Worm (Caenorhabditis elegans) whole organism, L4 larva: ENCODE results near the gene syx-4.
A peak's percentile ranks its signal among the peaks of the same experiment; 100 is the strongest.

Source experiments
- F10B5.3 ChIP-seq: sonication (generic microtip); optimal IDR thresholded peaks from 2 replicates; lab custom pipeline; 2016; ENCODE audit warnings: mild to moderate bottlenecking, missing genetic modification characterization, missing compliant biosample characterization
- F37D6.2 ChIP-seq: sonication (generic microtip); optimal IDR thresholded peaks from 2 replicates; lab custom pipeline; 2016; ENCODE audit warnings: mild to moderate bottlenecking, missing genetic modification characterization, missing compliant biosample characterization
- F49E8.2 ChIP-seq: sonication (generic microtip); optimal IDR thresholded peaks from 2 replicates; lab custom pipeline; 2016; ENCODE audit warnings: missing compliant biosample characterization, mild to moderate bottlenecking, missing genetic modification characterization, borderline replicate concordance
- R02D3.7 ChIP-seq: fragments of 150-350 bp; sonication (generic microtip); optimal IDR thresholded peaks from 3 replicates; lab custom pipeline; 2014; ENCODE audit warnings: missing biosample characterization, missing genetic modification characterization
- Y105C5A.15 ChIP-seq: fragments of 200-800 bp; sonication (Bioruptor generic); IDR thresholded peaks from 2 replicates; pipeline ENCODE4 v1.3.6; 2022; ENCODE audit warnings: missing genetic modification characterization, missing compliant biosample characterization
- Y48G9A.11 ChIP-seq: fragments of 200-800 bp; sonication (Bioruptor generic); IDR thresholded peaks from 2 replicates; pipeline ENCODE4 v1.3.6; 2022; ENCODE audit warnings: missing genetic modification reagents, missing genetic modification characterization, missing compliant biosample characterization
- ZK337.2 ChIP-seq: fragments of 200-800 bp; sonication (Bioruptor generic); IDR thresholded peaks from 2 replicates; pipeline ENCODE4 v1.3.6; 2022; ENCODE audit warnings: missing genetic modification reagents, missing genetic modification characterization, missing compliant biosample characterization
- ZK546.5 ChIP-seq, 2 experiments: sonication (generic microtip); optimal IDR thresholded peaks; 2 replicates each; lab custom pipeline; 2017; ENCODE audit warnings: missing biosample characterization in 2 of 2, missing genetic modification characterization in 2 of 2
- ama-1 ChIP-seq: fragments of 150-350 bp; optimal IDR thresholded peaks from 2 replicates; lab custom pipeline; 2014; ENCODE audit warnings: inconsistent platforms, mixed read lengths
- arid-1 ChIP-seq: fragments of 200-800 bp; sonication (Bioruptor generic); conservative IDR thresholded peaks from 2 replicates; pipeline ENCODE4 v1.3.6; 2022; ENCODE audit warnings: missing genetic modification reagents, missing genetic modification characterization, missing compliant biosample characterization
- attf-4 ChIP-seq: sonication (generic microtip); optimal IDR thresholded peaks from 3 replicates; lab custom pipeline; 2017; ENCODE audit warnings: missing biosample characterization, missing genetic modification characterization
- ceh-20 ChIP-seq: fragments of 200-800 bp; sonication (Bioruptor generic); IDR thresholded peaks from 2 replicates; pipeline ENCODE4 v1.3.6; 2022; ENCODE audit warnings: missing genetic modification reagents, missing genetic modification characterization, missing compliant biosample characterization
- ceh-28 ChIP-seq: fragments of 150-350 bp; optimal IDR thresholded peaks from 2 replicates; lab custom pipeline; 2014; ENCODE audit warnings: missing biosample characterization, missing genetic modification reagents, missing genetic modification characterization
- cey-2 ChIP-seq: sonication (generic microtip); optimal IDR thresholded peaks from 3 replicates; lab custom pipeline; 2017; ENCODE audit warnings: missing genetic modification characterization, mild to moderate bottlenecking, missing compliant biosample characterization, antibody characterized with exemption, borderline replicate concordance; ENCODE audit not compliant: insufficient read depth
- daf-12 ChIP-seq: fragments of 150-350 bp; optimal IDR thresholded peaks from 2 replicates; lab custom pipeline; 2014; ENCODE audit warnings: missing biosample characterization, missing genetic modification reagents, missing genetic modification characterization
- dmd-9 ChIP-seq: fragments of 200-800 bp; sonication (Bioruptor generic); IDR thresholded peaks from 2 replicates; pipeline ENCODE4 v1.3.6; 2022; ENCODE audit warnings: missing genetic modification reagents, missing genetic modification characterization, missing compliant biosample characterization
- duxl-1 ChIP-seq: sonication (generic microtip); optimal IDR thresholded peaks from 2 replicates; lab custom pipeline; 2016; ENCODE audit warnings: mild to moderate bottlenecking, missing genetic modification characterization, moderate library complexity, missing compliant biosample characterization; ENCODE audit not compliant: poor library complexity
- egl-27 ChIP-seq: sonication (generic microtip); optimal IDR thresholded peaks from 3 replicates; lab custom pipeline; 2017; ENCODE audit warnings: missing biosample characterization, missing genetic modification reagents, missing genetic modification characterization
- egl-43 ChIP-seq: fragments of 200-800 bp; sonication (Bioruptor generic); IDR thresholded peaks from 2 replicates; pipeline ENCODE4 v1.3.6; 2022; ENCODE audit warnings: missing genetic modification reagents, missing genetic modification characterization, missing compliant biosample characterization
- fos-1 ChIP-seq: fragments of 150-350 bp; optimal IDR thresholded peaks from 2 replicates; lab custom pipeline; 2014; ENCODE audit warnings: missing biosample characterization, missing genetic modification characterization
- gei-8 ChIP-seq: fragments of 200-800 bp; sonication (Bioruptor generic); optimal IDR thresholded peaks from 2 replicates; lab custom pipeline; 2018; ENCODE audit warnings: mild to moderate bottlenecking, missing genetic modification characterization, missing compliant biosample characterization
- jun-1 ChIP-seq: fragments of 150-350 bp; optimal IDR thresholded peaks from 2 replicates; lab custom pipeline; 2014; ENCODE audit warnings: missing biosample characterization, missing genetic modification reagents, missing genetic modification characterization
- lin-13 ChIP-seq: fragments of 150-350 bp; optimal IDR thresholded peaks from 2 replicates; lab custom pipeline; 2014; ENCODE audit warnings: missing biosample characterization, missing genetic modification reagents, missing genetic modification characterization
- lin-38 ChIP-seq: fragments of 200-800 bp; sonication (Bioruptor generic); IDR thresholded peaks from 2 replicates; pipeline ENCODE4 v1.3.6; 2022; ENCODE audit warnings: missing genetic modification reagents, missing genetic modification characterization, missing compliant biosample characterization
- lin-39 ChIP-seq: fragments of 150-350 bp; optimal IDR thresholded peaks from 2 replicates; lab custom pipeline; 2014; ENCODE audit warnings: missing biosample characterization, missing genetic modification reagents, missing genetic modification characterization
- lsy-2 ChIP-seq, 2 experiments: fragments of 150-350 bp in 1 of 2; sonication (generic microtip) in 1 of 2; optimal IDR thresholded peaks; 2 replicates each; lab custom pipeline; 2014 to 2017; ENCODE audit warnings: missing biosample characterization in 2 of 2, missing genetic modification characterization in 2 of 2
- madf-5 ChIP-seq, 2 experiments: fragments of 200-800 bp; sonication (Bioruptor generic); IDR thresholded peaks; 2 replicates each; pipeline ENCODE4 v1.3.6; 2022; ENCODE audit warnings: missing compliant biosample characterization in 2 of 2, missing genetic modification characterization in 2 of 2
- mdl-1 ChIP-seq, 2 experiments: fragments of 150-350 bp in 1 of 2; sonication (generic microtip) in 1 of 2; optimal IDR thresholded peaks; 2 replicates each; lab custom pipeline; 2014 to 2017; ENCODE audit warnings: missing biosample characterization in 2 of 2, missing genetic modification characterization in 2 of 2
- mdt-29 ChIP-seq: fragments of 200-800 bp; sonication (Bioruptor generic); IDR thresholded peaks from 2 replicates; pipeline ENCODE4 v1.3.6; 2022; ENCODE audit warnings: missing genetic modification reagents, missing genetic modification characterization, missing compliant biosample characterization
- mes-2 ChIP-seq: sonication (generic microtip); optimal IDR thresholded peaks from 2 replicates; lab custom pipeline; 2016; ENCODE audit warnings: missing genotype, mild to moderate bottlenecking, missing genetic modification characterization, missing compliant biosample characterization; ENCODE audit not compliant: poor library complexity, severe bottlenecking
- mxl-2 ChIP-seq: fragments of 200-800 bp; sonication (Bioruptor generic); conservative IDR thresholded peaks from 2 replicates; pipeline ENCODE4 v1.3.6; 2022; ENCODE audit warnings: missing genetic modification reagents, missing genetic modification characterization, missing compliant biosample characterization
- nhr-102 ChIP-seq: sonication (generic microtip); optimal IDR thresholded peaks from 2 replicates; lab custom pipeline; 2016; ENCODE audit warnings: mild to moderate bottlenecking, missing genetic modification characterization, moderate library complexity, missing compliant biosample characterization
- nhr-11 ChIP-seq: fragments of 150-350 bp; optimal IDR thresholded peaks from 2 replicates; lab custom pipeline; 2014; ENCODE audit warnings: missing biosample characterization, missing genetic modification characterization
- nhr-25 ChIP-seq: sonication (generic microtip); optimal IDR thresholded peaks from 2 replicates; lab custom pipeline; 2017; ENCODE audit warnings: missing genetic modification characterization, mild to moderate bottlenecking, missing compliant biosample characterization, antibody characterized with exemption, moderate library complexity, borderline replicate concordance; ENCODE audit not compliant: insufficient read depth
- nhr-41 ChIP-seq: fragments of 200-800 bp; sonication (Bioruptor generic); IDR thresholded peaks from 2 replicates; pipeline ENCODE4 v1.3.6; 2022; ENCODE audit warnings: missing genetic modification reagents, missing genetic modification characterization, missing compliant biosample characterization
- nhr-42 ChIP-seq: fragments of 200-800 bp; sonication (Bioruptor generic); IDR thresholded peaks from 2 replicates; pipeline ENCODE4 v1.3.6; 2022; ENCODE audit warnings: missing genetic modification characterization, missing compliant biosample characterization
- nhr-6 ChIP-seq: fragments of 150-350 bp; optimal IDR thresholded peaks from 2 replicates; lab custom pipeline; 2014; ENCODE audit warnings: missing biosample characterization, missing genetic modification characterization
- nhr-76 ChIP-seq: fragments of 150-350 bp; optimal IDR thresholded peaks from 2 replicates; lab custom pipeline; 2014; ENCODE audit warnings: missing biosample characterization, missing genetic modification characterization
- pha-4 ChIP-seq, 2 experiments: fragments of 150-350 bp in 1 of 2; fragments of 200-800 bp in 1 of 2; sonication (Bioruptor generic) in 1 of 2; IDR thresholded peaks in 1 of 2; optimal IDR thresholded peaks in 1 of 2; 2 replicates each; pipeline versions ENCODE4 v1.3.6 to Lab custom; 2014 to 2022; ENCODE audit warnings: missing genetic modification characterization in 2 of 2, missing genetic modification reagents in 2 of 2, missing biosample characterization in 1 of 2, missing compliant biosample characterization in 1 of 2
- php-3 ChIP-seq: fragments of 200-800 bp; sonication (Bioruptor generic); IDR thresholded peaks from 2 replicates; pipeline ENCODE4 v1.3.6; 2022; ENCODE audit warnings: missing genetic modification reagents, missing genetic modification characterization, missing compliant biosample characterization
- rbr-2 ChIP-seq: sonication (generic microtip); optimal IDR thresholded peaks from 2 replicates; lab custom pipeline; 2016; ENCODE audit warnings: missing genotype, missing genetic modification characterization, missing compliant biosample characterization
- sdz-12 ChIP-seq: fragments of 200-800 bp; sonication (Bioruptor generic); optimal IDR thresholded peaks from 2 replicates; lab custom pipeline; 2018; ENCODE audit warnings: mild to moderate bottlenecking, missing genetic modification characterization, missing compliant biosample characterization
- set-16 ChIP-seq: fragments of 200-800 bp; sonication (Bioruptor generic); IDR thresholded peaks from 2 replicates; pipeline ENCODE4 v1.3.6; 2022; ENCODE audit warnings: missing genetic modification reagents, missing genetic modification characterization, missing compliant biosample characterization
- skn-1 ChIP-seq: fragments of 150-350 bp; optimal IDR thresholded peaks from 2 replicates; lab custom pipeline; 2014; ENCODE audit warnings: missing biosample characterization, missing genetic modification characterization
- snpc-1.2 ChIP-seq: fragments of 200-800 bp; sonication (Bioruptor generic); IDR thresholded peaks from 2 replicates; pipeline ENCODE4 v1.3.6; 2022; ENCODE audit warnings: missing genetic modification reagents, missing genetic modification characterization, missing compliant biosample characterization
- tra-1 ChIP-seq: fragments of 200-800 bp; sonication (Bioruptor generic); IDR thresholded peaks from 2 replicates; pipeline ENCODE4 v1.3.6; 2022; ENCODE audit warnings: missing genetic modification reagents, missing genetic modification characterization, missing compliant biosample characterization
- unc-62 ChIP-seq, 3 experiments: fragments of 150-350 bp in 1 of 3; sonication (generic microtip); optimal IDR thresholded peaks in 2 of 3; peaks in 1 of 3; 1 replicate in 1 of 3; 2 replicates in 2 of 3; lab custom pipeline; 2014 to 2017; ENCODE audit warnings: missing biosample characterization in 3 of 3, missing genetic modification characterization in 3 of 3, missing genetic modification reagents in 3 of 3, missing genotype in 1 of 3
- zip-2 ChIP-seq: fragments of 150-350 bp; optimal IDR thresholded peaks from 2 replicates; lab custom pipeline; 2014; ENCODE audit warnings: missing biosample characterization, missing genetic modification characterization
- ztf-11 ChIP-seq: fragments of 150-350 bp; optimal IDR thresholded peaks from 2 replicates; lab custom pipeline; 2014; ENCODE audit warnings: missing biosample characterization, missing genetic modification characterization

The syx-4 gene

ce11 chrIV:8432709-8433108 lies 24.4 kb upstream of the syx-4 start, which contains the start of the genes T26A8.4 and pdtf-1 (continued):
- TF ChIP-seq snpc-1.2 (GFP tag; lab: Robert Waterston, UW) (peak; percentile 80), mxl-2 (GFP tag; lab: Robert Waterston, UW) (no peak; the same call in 1 of the 2 replicates), rbr-2 (tag; lab: Kevin White, UChicago) (peak; percentile 89), F10B5.3 (tag; lab: Kevin White, UChicago) (peak; percentile 25), nhr-41 (GFP tag; lab: Robert Waterston, UW) (no peak), egl-43 (no peak; the same call in 1 of the 2 replicates), Y48G9A.11 (GFP tag; lab: Robert Waterston, UW) (peak; percentile 81), set-16 (peak; percentile 76), lin-39 (no peak), attf-4 (tag; lab: Kevin White, UChicago) (no peak), nhr-42 (GFP tag; lab: Robert Waterston, UW) (peak; percentile 87), pha-4 (GFP tag; IDR thresholded peaks at IDR 0.05; lab: Robert Waterston, UW) (peak; percentile 86), pha-4 (tag; optimal IDR thresholded peaks at IDR 0.05; lab: Kevin White, UChicago) (no peak), skn-1 (tag; lab: Kevin White, UChicago) (no peak), cey-2 (tag; lab: Kevin White, UChicago) (no peak), nhr-6 (tag; lab: Kevin White, UChicago) (peak; percentile 99), tra-1 (peak; percentile 75), sdz-12 (no peak), nhr-11 (tag; lab: Kevin White, UChicago) (peak; percentile 95), F49E8.2 (tag; lab: Kevin White, UChicago) (peak; percentile 15), ceh-28 (tag; lab: Kevin White, UChicago) (no peak), ZK337.2 (GFP tag; lab: Robert Waterston, UW) (no peak), ama-1 (peak; percentile 91), jun-1 (tag; lab: Kevin White, UChicago) (peak; percentile 68), lsy-2 (tag; optimal IDR thresholded peaks at IDR 0.05; lab: Kevin White, UChicago) (peak; percentile 99 to 100), mdl-1 (tag; optimal IDR thresholded peaks at IDR 0.05; lab: Kevin White, UChicago) (peak; percentile 82 to 97), ZK546.5 (tag; optimal IDR thresholded peaks at IDR 0.05; lab: Kevin White, UChicago) (peak; percentile 6 to 70), daf-12 (tag; lab: Kevin White, UChicago) (no peak), nhr-25 (tag; lab: Kevin White, UChicago) (peak; percentile 91), lin-38 (GFP tag; lab: Robert Waterston, UW) (peak; percentile 82), ztf-11 (tag; lab: Kevin White, UChicago) (no peak), mes-2 (tag; lab: Kevin White, UChicago) (peak; percentile 94), egl-27 (no peak), duxl-1 (peak; percentile 75), nhr-76 (tag; lab: Kevin White, UChicago) (peak; percentile 24), ceh-20 (peak; percentile 88), arid-1 (GFP tag; lab: Robert Waterston, UW) (peak; percentile 87), unc-62 (GFP tag; optimal IDR thresholded peaks at IDR 0.05 in 1 of 2; lab: Kevin White, UChicago) (peak in 1 of 2 experiments; percentile 100), unc-62 (tag; optimal IDR thresholded peaks at IDR 0.05; lab: Kevin White, UChicago) (no peak), gei-8 (GFP tag; lab: Kevin White, UChicago) (peak; percentile 15), Y105C5A.15 (no peak), zip-2 (tag; lab: Kevin White, UChicago) (peak; percentile 69), php-3 (GFP tag; lab: Robert Waterston, UW) (peak; percentile 67), madf-5 (GFP tag; IDR thresholded peaks at IDR 0.05; lab: Robert Waterston, UW) (0 out of 4 replicates have a peak, but pooled peaks of 1 of the 2 experiments have one; percentile 60), R02D3.7 (tag; lab: Kevin White, UChicago) (no peak), F37D6.2 (tag; lab: Kevin White, UChicago) (peak; percentile 56), lin-13 (GFP tag; lab: Kevin White, UChicago) (peak; percentile 95), nhr-102 (tag; lab: Kevin White, UChicago) (peak; percentile 80), mdt-29 (GFP tag; lab: Robert Waterston, UW) (peak; percentile 66), dmd-9 (GFP tag; lab: Robert Waterston, UW) (peak; percentile 69), fos-1 (tag; lab: Kevin White, UChicago) (no peak)
